Fruit fly (Drosophila melanogaster): ENCODE data around the gene CG12680.
A peak's percentile ranks its signal among the peaks of the same experiment; 100 is the strongest.

CG12680 gene

dm6 chrX:5044433-5045110, 47.3 kb downstream of the CG12680 start:
- no peak for TF ChIP-seq cnc (optimal IDR thresholded peaks at IDR 0.05)
- TF ChIP-seq ovo (GFP tag; optimal IDR thresholded peaks at IDR 0.05), result no peak
- no peak for TF ChIP-seq Mnt (GFP tag; optimal IDR thresholded peaks at IDR 0.05)
- no peak for TF ChIP-seq CG5204 (GFP tag; optimal IDR thresholded peaks at IDR 0.05)
- no peak for TF ChIP-seq CG12768 (GFP tag; optimal IDR thresholded peaks at IDR 0.05)
- TF ChIP-seq Hr96 (GFP tag; optimal IDR thresholded peaks at IDR 0.05), result no peak
- no peak for TF ChIP-seq CG33017 (tag; optimal IDR thresholded peaks at IDR 0.05)

DNA sequence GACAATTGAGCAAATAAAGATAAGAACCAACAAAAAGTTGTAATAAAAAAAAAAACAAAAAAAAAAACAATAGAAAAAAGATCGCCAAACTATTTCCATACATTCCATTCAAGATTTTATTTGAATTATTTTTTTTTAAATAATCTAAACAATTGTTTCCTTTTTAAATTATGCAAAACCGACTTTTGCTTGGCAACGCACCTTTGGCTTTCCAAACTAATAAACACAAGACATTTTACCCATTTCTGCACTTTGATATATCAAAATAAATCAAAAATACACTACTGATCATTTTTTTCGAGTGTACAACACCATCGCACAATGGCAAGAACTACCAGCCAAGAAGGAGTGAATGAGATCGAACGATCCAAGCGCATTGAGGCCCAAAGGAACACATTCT, 47.9 kb downstream of the CG12680 start:
- TF ChIP-seq Hr96 (GFP tag; optimal IDR thresholded peaks at IDR 0.05) (no peak), Clk (GFP tag; optimal IDR thresholded peaks at IDR 0.05) (no peak), cic (GFP tag; optimal IDR thresholded peaks at IDR 0.05) (no peak), pad (GFP tag; optimal IDR thresholded peaks at IDR 0.05) (no peak), kay (GFP tag; ENCODE audit: borderline replicate concordance) (no peak), CG7101 (tag; optimal IDR thresholded peaks at IDR 0.05) (no peak), CG7045 (GFP tag; optimal IDR thresholded peaks at IDR 0.05) (no peak), Mnt (GFP tag; optimal IDR thresholded peaks at IDR 0.05) (no peak), CG33017 (tag; optimal IDR thresholded peaks at IDR 0.05) (no peak), cnc (optimal IDR thresholded peaks at IDR 0.05) (no peak), CG5204 (GFP tag; optimal IDR thresholded peaks at IDR 0.05) (no peak), tj (GFP tag; optimal IDR thresholded peaks at IDR 0.05) (no peak), toe (GFP tag; optimal IDR thresholded peaks at IDR 0.05) (no peak)

- TF ChIP-seq CG5204 (GFP tag; optimal IDR thresholded peaks at IDR 0.05) (peak; percentile 3), CG14711 (tag; optimal IDR thresholded peaks at IDR 0.05) (peak; percentile 20), CG7045 (GFP tag; optimal IDR thresholded peaks at IDR 0.05) (peak; percentile 18), CG7101 (tag; optimal IDR thresholded peaks at IDR 0.05) (peak; percentile 50), Hr96 (GFP tag; optimal IDR thresholded peaks at IDR 0.05) (peak; percentile 13), CG33017 (tag; optimal IDR thresholded peaks at IDR 0.05) (peak; percentile 9), bab1 (GFP tag; optimal IDR thresholded peaks at IDR 0.05) (no peak), cnc (optimal IDR thresholded peaks at IDR 0.05) (no peak), Mnt (GFP tag; optimal IDR thresholded peaks at IDR 0.05) (no peak), Crg-1 (GFP tag; optimal IDR thresholded peaks at IDR 0.05) (no peak), CG1620 (GFP tag; optimal IDR thresholded peaks at IDR 0.05) (no peak), kay (GFP tag; ENCODE audit: borderline replicate concordance) (no peak), CG11617 (GFP tag; optimal IDR thresholded peaks at IDR 0.05) (no peak), tj (GFP tag; optimal IDR thresholded peaks at IDR 0.05) (no peak), toe (GFP tag; optimal IDR thresholded peaks at IDR 0.05) (peak; percentile 8)
Observed at dm6 chrX:5046256-5046894, 49.1 kb downstream of the CG12680 start.

- peak; percentile 98 for TF ChIP-seq ovo (GFP tag; optimal IDR thresholded peaks at IDR 0.05)
- no peak for TF ChIP-seq CG7101 (tag; optimal IDR thresholded peaks at IDR 0.05)
- peak; percentile 35 for TF ChIP-seq tj (GFP tag; optimal IDR thresholded peaks at IDR 0.05)
Observed at dm6 chrX:5046895-5047306, 49.7 kb downstream of the CG12680 start.
